Fruit fly (Drosophila melanogaster) Kc167 (cell line): ENCODE data around the gene Scsalpha1.

Source experiments
- Myc ChIP-seq: fragments of >200 bp; optimal IDR thresholded peaks from 2 replicates; lab custom pipeline; 2017; ENCODE audit warnings: missing external identifiers
- Sin3A ChIP-seq: fragments of >200 bp; optimal IDR thresholded peaks from 2 replicates; lab custom pipeline; 2018; ENCODE audit warnings: missing external identifiers
- h ChIP-seq: fragments of >200 bp; optimal IDR thresholded peaks from 3 replicates; lab custom pipeline; 2018; ENCODE audit warnings: missing external identifiers
- insv ChIP-seq: fragments of >200 bp; optimal IDR thresholded peaks from 3 replicates; lab custom pipeline; 2018; ENCODE audit warnings: missing external identifiers
- psq ChIP-seq: fragments of >200 bp; optimal IDR thresholded peaks from 2 replicates; lab custom pipeline; 2017; ENCODE audit warnings: missing external identifiers
- ttk ChIP-seq: sonication (Bioruptor generic); optimal IDR thresholded peaks from 2 replicates; lab custom pipeline; 2017; ENCODE audit warnings: missing external identifiers

- TF ChIP-seq psq (no peak), Sin3A (lab: Kevin White, UChicago) (no peak), ttk (lab: Kevin White, UChicago) (no peak), h (lab: Kevin White, UChicago) (no peak), insv (no peak), Myc (lab: Kevin White, UChicago) (no peak)
Observed at dm6 chr3L:3772284-3772987, 41.6 kb upstream of the Scsalpha1 start.
